Worm (Caenorhabditis elegans) whole organism, L4 larva: ENCODE data around the gene C31E10.5.

Experiments
- F10B5.3 ChIP-seq: sonication (generic microtip); optimal IDR thresholded peaks from 2 replicates; lab custom pipeline; 2016; ENCODE audit warnings: mild to moderate bottlenecking, missing genetic modification characterization, missing compliant biosample characterization
- F49E8.2 ChIP-seq: sonication (generic microtip); optimal IDR thresholded peaks from 2 replicates; lab custom pipeline; 2016; ENCODE audit warnings: missing compliant biosample characterization, mild to moderate bottlenecking, missing genetic modification characterization, borderline replicate concordance
- ama-1 ChIP-seq: fragments of 150-350 bp; optimal IDR thresholded peaks from 2 replicates; lab custom pipeline; 2014; ENCODE audit warnings: inconsistent platforms, mixed read lengths
- dmd-8 ChIP-seq: fragments of 200-800 bp; sonication (Bioruptor generic); IDR thresholded peaks from 2 replicates; pipeline ENCODE4 v1.3.6; 2022; ENCODE audit warnings: missing genetic modification characterization, missing compliant biosample characterization
- hif-1 ChIP-seq, 2 experiments: sonication (generic microtip); optimal IDR thresholded peaks; 2 replicates each; lab custom pipeline; 2016 to 2017; ENCODE audit warnings: missing compliant biosample characterization in 2 of 2, missing genetic modification characterization in 2 of 2, missing genetic modification reagents in 2 of 2, missing genotype in 2 of 2, mild to moderate bottlenecking in 1 of 2
- lin-15B ChIP-seq: fragments of 150-350 bp; sonication (generic microtip); optimal IDR thresholded peaks from 3 replicates; lab custom pipeline; 2014; ENCODE audit warnings: missing biosample characterization, missing genetic modification characterization
- nhr-10 ChIP-seq: fragments of 150-350 bp; optimal IDR thresholded peaks from 2 replicates; lab custom pipeline; 2014; ENCODE audit warnings: missing biosample characterization, missing genetic modification characterization
- nhr-11 ChIP-seq: fragments of 150-350 bp; optimal IDR thresholded peaks from 2 replicates; lab custom pipeline; 2014; ENCODE audit warnings: missing biosample characterization, missing genetic modification characterization
- saeg-2 ChIP-seq: fragments of 200-800 bp; sonication (Bioruptor generic); IDR thresholded peaks from 2 replicates; pipeline ENCODE4 v1.3.6; 2022; ENCODE audit warnings: missing genetic modification reagents, missing genetic modification characterization, missing compliant biosample characterization
- ztf-11 ChIP-seq: fragments of 150-350 bp; optimal IDR thresholded peaks from 2 replicates; lab custom pipeline; 2014; ENCODE audit warnings: missing biosample characterization, missing genetic modification characterization

DNA sequence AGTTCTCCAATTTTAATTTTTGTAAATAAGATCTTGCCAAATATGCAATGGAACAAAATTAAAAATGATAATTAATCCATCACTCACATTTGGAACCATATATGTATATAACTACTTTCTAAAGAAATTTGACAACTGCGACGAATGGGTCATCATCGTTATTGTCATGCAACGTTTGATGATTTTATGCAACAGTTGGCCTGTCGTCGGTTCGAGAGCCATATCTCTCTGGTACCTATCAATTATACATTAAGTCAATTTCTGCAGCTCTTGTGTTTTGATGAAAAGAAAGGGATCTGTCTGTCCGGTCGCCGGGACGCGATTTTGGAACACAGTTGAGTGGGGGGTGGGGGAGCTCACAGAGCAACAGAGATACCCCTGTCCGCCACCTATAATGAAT is 43.7 kb upstream of the C31E10.5 start:
- no peak for TF ChIP-seq nhr-11 (tag; lab: Kevin White, UChicago)
- no peak for TF ChIP-seq ama-1 (lab: Kevin White, UChicago)
- TF ChIP-seq ztf-11 (tag; lab: Kevin White, UChicago), result no peak
- TF ChIP-seq hif-1 (tag; optimal IDR thresholded peaks at IDR 0.05; lab: Kevin White, UChicago), result no peak
- TF ChIP-seq lin-15B, result no peak
- no peak for TF ChIP-seq nhr-10 (tag; lab: Kevin White, UChicago)
- TF ChIP-seq F49E8.2 (tag; lab: Kevin White, UChicago), result no peak
- no peak for TF ChIP-seq dmd-8 (GFP tag; lab: Robert Waterston, UW)
- TF ChIP-seq F10B5.3 (tag; lab: Kevin White, UChicago), result no peak
- no peak for TF ChIP-seq saeg-2 (GFP tag; lab: Robert Waterston, UW)
